Worm (Caenorhabditis elegans): ENCODE data around the gene dcn-1.

ce11 chrIII:4317065-4317752 lies 3.5 kb downstream of the dcn-1 start, which contains the start of gene tag-131:
- no peak for TF ChIP-seq him-1 (tag; optimal IDR thresholded peaks at IDR 0.05)
- no peak for TF ChIP-seq dao-5 (tag; optimal IDR thresholded peaks at IDR 0.05)
- TF ChIP-seq W03F9.2 (tag; optimal IDR thresholded peaks at IDR 0.05) = no peak
